Worm (Caenorhabditis elegans) whole organism, mixed stage, embryonic: ENCODE results near the gene hach-1.

ENCODE experiments used
- M03D4.4 ChIP-seq: sonication (generic microtip); optimal IDR thresholded peaks from 2 replicates; lab custom pipeline; 2017; ENCODE audit warnings: mild to moderate bottlenecking, missing genetic modification characterization, missing compliant biosample characterization
- bed-3 ChIP-seq: fragments of 200-800 bp; sonication (Bioruptor generic); optimal IDR thresholded peaks from 3 replicates; lab custom pipeline; 2018; ENCODE audit warnings: mild to moderate bottlenecking, missing genetic modification characterization, moderate library complexity, missing compliant biosample characterization
- blmp-1 ChIP-seq: fragments of 150-350 bp; optimal IDR thresholded peaks from 2 replicates; lab custom pipeline; 2014; ENCODE audit warnings: missing biosample characterization, missing genetic modification characterization
- ceh-39 ChIP-seq: fragments of 150-350 bp; optimal IDR thresholded peaks from 2 replicates; lab custom pipeline; 2014; ENCODE audit warnings: missing biosample characterization, missing genetic modification characterization
- cnd-1 ChIP-seq: fragments of 200-800 bp; sonication (Bioruptor generic); optimal IDR thresholded peaks from 2 replicates; lab custom pipeline; 2018; ENCODE audit warnings: mild to moderate bottlenecking, missing genetic modification characterization, missing compliant biosample characterization
- elt-1 ChIP-seq: sonication (generic microtip); optimal IDR thresholded peaks from 2 replicates; lab custom pipeline; 2017; ENCODE audit warnings: missing genetic modification characterization, mild to moderate bottlenecking, missing compliant biosample characterization, antibody characterized with exemption, moderate library complexity, borderline replicate concordance; ENCODE audit not compliant: insufficient read depth
- elt-3 ChIP-seq: fragments of 150-350 bp; optimal IDR thresholded peaks from 2 replicates; lab custom pipeline; 2014; ENCODE audit warnings: missing biosample characterization, missing genetic modification characterization
- ham-2 ChIP-seq: fragments of 200-800 bp; sonication (Bioruptor generic); optimal IDR thresholded peaks from 2 replicates; lab custom pipeline; 2018; ENCODE audit warnings: mild to moderate bottlenecking, missing genetic modification characterization, missing compliant biosample characterization
- hlh-1 ChIP-seq: fragments of 150-350 bp; optimal IDR thresholded peaks from 2 replicates; lab custom pipeline; 2014; ENCODE audit warnings: missing biosample characterization, missing genetic modification reagents, missing genetic modification characterization
- lin-13 ChIP-seq: fragments of 150-350 bp; optimal IDR thresholded peaks from 2 replicates; lab custom pipeline; 2014; ENCODE audit warnings: missing biosample characterization, missing genetic modification characterization
- lin-32 ChIP-seq: fragments of 200-800 bp; sonication (Bioruptor generic); optimal IDR thresholded peaks from 2 replicates; lab custom pipeline; 2018; ENCODE audit warnings: mild to moderate bottlenecking, missing genetic modification characterization, missing compliant biosample characterization
- lsy-2 ChIP-seq: fragments of 150-350 bp; optimal IDR thresholded peaks from 2 replicates; lab custom pipeline; 2014; ENCODE audit warnings: missing biosample characterization, missing genetic modification characterization
- mab-5 ChIP-seq: fragments of 150-350 bp; optimal IDR thresholded peaks from 2 replicates; lab custom pipeline; 2014; ENCODE audit warnings: missing biosample characterization, missing genetic modification characterization
- mep-1 ChIP-seq: fragments of 150-350 bp; optimal IDR thresholded peaks from 2 replicates; lab custom pipeline; 2017; ENCODE audit warnings: missing biosample characterization, missing genetic modification reagents, missing genetic modification characterization, inconsistent platforms
- mls-2 ChIP-seq: sonication (generic microtip); optimal IDR thresholded peaks from 2 replicates; lab custom pipeline; 2016; ENCODE audit warnings: mild to moderate bottlenecking, missing genetic modification characterization, moderate library complexity, missing compliant biosample characterization
- nhr-12 ChIP-seq: fragments of 150-350 bp; optimal IDR thresholded peaks from 2 replicates; lab custom pipeline; 2014; ENCODE audit warnings: missing biosample characterization, missing genetic modification characterization
- nhr-2 ChIP-seq: fragments of 150-350 bp; optimal IDR thresholded peaks from 2 replicates; lab custom pipeline; 2014; ENCODE audit warnings: missing biosample characterization, missing genetic modification characterization
- nhr-28 ChIP-seq: fragments of 150-350 bp; optimal IDR thresholded peaks from 2 replicates; lab custom pipeline; 2014; ENCODE audit warnings: missing biosample characterization, missing genetic modification characterization
- nhr-76 ChIP-seq: sonication (generic microtip); optimal IDR thresholded peaks from 2 replicates; lab custom pipeline; 2017; ENCODE audit warnings: missing biosample characterization, missing genetic modification characterization
- sem-2 ChIP-seq: fragments of 200-800 bp; sonication (Bioruptor generic); optimal IDR thresholded peaks from 2 replicates; lab custom pipeline; 2018; ENCODE audit warnings: mild to moderate bottlenecking, missing genetic modification characterization, missing compliant biosample characterization
- sptf-1 ChIP-seq: sonication (generic microtip); optimal IDR thresholded peaks from 2 replicates; lab custom pipeline; 2017; ENCODE audit warnings: mild to moderate bottlenecking, missing genetic modification characterization, moderate library complexity, missing compliant biosample characterization
- tbx-8 ChIP-seq: fragments of 200-800 bp; sonication (Bioruptor generic); optimal IDR thresholded peaks from 2 replicates; lab custom pipeline; 2018; ENCODE audit warnings: mild to moderate bottlenecking, missing genetic modification characterization, moderate library complexity, missing compliant biosample characterization
- unc-120 ChIP-seq: sonication (generic microtip); optimal IDR thresholded peaks from 2 replicates; lab custom pipeline; 2017; ENCODE audit warnings: missing genetic modification characterization, missing compliant biosample characterization; ENCODE audit not compliant: poor library complexity, severe bottlenecking
- unc-39 ChIP-seq: fragments of 150-350 bp; optimal IDR thresholded peaks from 2 replicates; lab custom pipeline; 2014; ENCODE audit warnings: missing biosample characterization, missing genetic modification characterization
- unc-62 ChIP-seq: fragments of 150-350 bp; optimal IDR thresholded peaks from 2 replicates; lab custom pipeline; 2014; ENCODE audit warnings: missing biosample characterization, missing genetic modification reagents, missing genetic modification characterization
- zip-8 ChIP-seq: fragments of 150-350 bp; optimal IDR thresholded peaks from 2 replicates; lab custom pipeline; 2014; ENCODE audit warnings: missing biosample characterization, missing genetic modification characterization
- ztf-11 ChIP-seq: fragments of 150-350 bp; optimal IDR thresholded peaks from 2 replicates; lab custom pipeline; 2014; ENCODE audit warnings: missing biosample characterization, missing genetic modification characterization

Gene hach-1

ce11 chrIII:5564799-5565198, 9.5 kb downstream of the hach-1 start, which contains the start of gene mlc-3:
TSS of gene mlc-3 (plus strand) at chrIII:5565025.
- TF ChIP-seq lsy-2 (no peak), hlh-1 (tag; lab: Kevin White, UChicago) (peak; percentile 51), nhr-2 (tag; lab: Kevin White, UChicago) (no peak), cnd-1 (tag; lab: Kevin White, UChicago) (no peak), unc-62 (GFP tag; lab: Kevin White, UChicago) (peak; percentile 21), lin-13 (tag; lab: Kevin White, UChicago) (no peak), unc-120 (peak; percentile 48), elt-1 (no peak), nhr-76 (tag; lab: Kevin White, UChicago) (no peak), bed-3 (GFP tag; lab: Kevin White, UChicago) (no peak), sem-2 (GFP tag; lab: Kevin White, UChicago) (no peak), nhr-12 (tag; lab: Kevin White, UChicago) (no peak), ham-2 (no peak), lin-32 (GFP tag; lab: Kevin White, UChicago) (no peak), mep-1 (no peak), tbx-8 (no peak), zip-8 (no peak), blmp-1 (tag; lab: Kevin White, UChicago) (no peak), M03D4.4 (tag; lab: Kevin White, UChicago) (peak; percentile 42)

DNA sequence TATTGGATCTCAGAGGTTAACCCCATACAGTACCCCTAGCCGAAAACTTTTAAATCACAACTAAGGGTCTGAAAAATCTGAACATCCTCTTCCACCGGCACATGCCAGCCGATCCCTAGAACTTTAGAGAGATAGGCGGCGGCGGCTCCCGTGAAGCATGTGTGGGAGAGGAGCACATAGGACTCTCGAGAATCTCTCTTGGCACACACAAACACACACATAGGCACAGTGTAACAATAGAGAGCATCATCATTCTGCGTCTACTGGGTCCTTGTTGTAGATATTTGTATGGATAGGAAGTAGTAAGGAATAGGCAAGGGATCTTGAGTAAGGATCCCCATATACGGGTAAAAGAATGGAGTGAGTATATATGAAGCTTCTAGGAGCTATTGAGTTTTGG, 10.4 kb downstream of the hach-1 start:
- TF ChIP-seq unc-120 (peak; percentile 47), blmp-1 (tag; lab: Kevin White, UChicago) (no peak)

DNA sequence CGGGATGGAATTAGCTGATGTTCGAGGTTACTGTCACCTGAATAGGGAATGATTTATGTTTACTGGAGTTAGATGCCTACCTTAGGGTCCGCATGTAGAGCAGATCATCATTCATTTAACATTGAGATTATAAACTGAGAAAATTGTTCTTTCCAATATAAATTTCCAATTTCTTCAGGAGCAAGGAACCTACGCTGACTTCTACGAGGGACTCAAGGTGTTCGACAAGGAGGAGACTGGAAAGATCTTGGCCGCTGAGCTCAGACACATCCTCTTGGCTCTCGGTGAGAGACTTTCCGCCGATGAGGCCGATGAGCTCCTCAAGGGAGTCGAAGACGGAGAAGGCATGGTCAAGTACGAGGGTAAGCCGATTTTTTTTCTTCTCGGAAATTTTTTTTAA, 11.2 kb downstream of the hach-1 start:
- no peak for TF ChIP-seq blmp-1 (tag; lab: Kevin White, UChicago)
- TF ChIP-seq ceh-39 (tag; lab: Kevin White, UChicago) = no peak
- no peak for TF ChIP-seq lin-13 (tag; lab: Kevin White, UChicago)
- TF ChIP-seq lin-32 (GFP tag; lab: Kevin White, UChicago) = no peak
- TF ChIP-seq, all 35 proteins: peak for 0

DNA sequence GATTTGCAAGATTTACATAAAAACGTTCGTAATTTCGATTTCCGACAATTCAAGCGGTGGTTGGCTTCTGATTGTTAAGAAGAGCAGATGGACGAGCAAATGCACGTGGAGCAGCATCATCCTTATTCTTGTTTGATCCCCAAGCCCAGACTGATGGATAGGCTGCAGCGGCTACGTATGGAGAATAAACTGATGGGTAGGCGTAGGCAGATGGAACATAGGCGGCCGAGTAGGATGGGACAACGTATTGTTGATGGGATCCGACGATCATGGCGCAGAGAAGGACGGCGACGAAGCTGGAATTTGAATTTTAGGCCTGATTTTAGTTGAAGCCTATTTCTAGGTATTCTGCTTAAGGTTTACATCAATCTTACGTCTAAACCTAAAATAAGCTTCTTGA, 13.0 kb downstream of the hach-1 start:
- no peak for TF ChIP-seq mep-1

ce11 chrIII:5568679-5569078, 13.4 kb downstream of the hach-1 start, which contains the start of gene nspb-12:
TSS of gene nspb-12 (minus strand) at chrIII:5568779.
- TF ChIP-seq M03D4.4 (tag; lab: Kevin White, UChicago) (no peak), ceh-39 (tag; lab: Kevin White, UChicago) (no peak), nhr-12 (tag; lab: Kevin White, UChicago) (no peak), cnd-1 (tag; lab: Kevin White, UChicago) (no peak), mls-2 (no peak), nhr-76 (tag; lab: Kevin White, UChicago) (no peak), lin-13 (tag; lab: Kevin White, UChicago) (no peak), mab-5 (tag; lab: Kevin White, UChicago) (no peak), nhr-28 (tag; lab: Kevin White, UChicago) (no peak), tbx-8 (no peak), zip-8 (no peak), sptf-1 (tag; lab: Kevin White, UChicago) (no peak), bed-3 (GFP tag; lab: Kevin White, UChicago) (no peak), lin-32 (GFP tag; lab: Kevin White, UChicago) (no peak), elt-3 (no peak), ztf-11 (no peak)

- no peak for TF ChIP-seq elt-3
- no peak for TF ChIP-seq unc-120
- no peak for TF ChIP-seq zip-8
- no peak for TF ChIP-seq lin-13 (tag; lab: Kevin White, UChicago)
- no peak for TF ChIP-seq unc-39 (tag; lab: Kevin White, UChicago)
These were observed 15.7 kb downstream of the hach-1 start for ce11 chrIII:5570814-5571443.

ce11 chrIII:5572806-5573205, 17.6 kb downstream of the hach-1 start:
- TF ChIP-seq hlh-1 (tag; lab: Kevin White, UChicago) (no peak), unc-120 (peak; percentile 30), ceh-39 (tag; lab: Kevin White, UChicago) (no peak), tbx-8 (no peak), nhr-12 (tag; lab: Kevin White, UChicago) (no peak), zip-8 (no peak), lin-13 (tag; lab: Kevin White, UChicago) (no peak), mab-5 (tag; lab: Kevin White, UChicago) (no peak)
